Fruit fly (Drosophila melanogaster): ENCODE results near the gene CG34452.

CG34452 gene

dm6 chr3L:15713932-15714492 is 26.3 kb upstream of the CG34452 start (continued):
- peak; percentile 65 for TF ChIP-seq CG10543 (GFP tag; optimal IDR thresholded peaks at IDR 0.05)
- no peak for TF ChIP-seq wdn (GFP tag; IDR thresholded peaks at IDR 0.05)
- TF ChIP-seq slp2 (GFP tag; optimal IDR thresholded peaks at IDR 0.05) = peak; percentile 28
- peak; percentile 21 for TF ChIP-seq fd96Cb (tag; optimal IDR thresholded peaks at IDR 0.05)
- peak; percentile 65 for TF ChIP-seq wek (GFP tag; optimal IDR thresholded peaks at IDR 0.05)
- peak; percentile 11 for TF ChIP-seq gcm (GFP tag; optimal IDR thresholded peaks at IDR 0.05)
- TF ChIP-seq CG15073 (GFP tag; optimal IDR thresholded peaks at IDR 0.05) = no peak
- no peak for TF ChIP-seq dati (GFP tag; IDR thresholded peaks at IDR 0.05)
- TF ChIP-seq CG10274 (GFP tag; optimal IDR thresholded peaks at IDR 0.05) = no peak
- no peak for TF ChIP-seq CG31388 (GFP tag; optimal IDR thresholded peaks at IDR 0.05)
- peak; percentile 36 for TF ChIP-seq CG1647 (GFP tag; optimal IDR thresholded peaks at IDR 0.05)
- TF ChIP-seq tll (GFP tag; optimal IDR thresholded peaks at IDR 0.05) = peak in 1 of 2 experiments; percentile 64
- TF ChIP-seq ERR (GFP tag; optimal IDR thresholded peaks at IDR 0.05) = no peak
- peak; percentile 74 for TF ChIP-seq CG1233 (GFP tag; optimal IDR thresholded peaks at IDR 0.05)
- peak; percentile 8 for TF ChIP-seq grau (tag; optimal IDR thresholded peaks at IDR 0.05)
- peak; percentile 54 for TF ChIP-seq CG8089 (GFP tag; optimal IDR thresholded peaks at IDR 0.05)
- TF ChIP-seq CG9609 (GFP tag; optimal IDR thresholded peaks at IDR 0.05) = peak; percentile 12
- peak; percentile 60 for TF ChIP-seq kay (GFP tag; optimal IDR thresholded peaks at IDR 0.05)
- no peak for TF ChIP-seq sna (GFP tag; IDR thresholded peaks at IDR 0.05; ENCODE audit: partially characterized antibody)
- TF ChIP-seq Nf-YB (GFP tag; optimal IDR thresholded peaks at IDR 0.05) = peak; percentile 14
- TF ChIP-seq Hmr (GFP tag; optimal IDR thresholded peaks at IDR 0.05) = peak; percentile 75
- TF ChIP-seq sr (GFP tag; IDR thresholded peaks at IDR 0.05) = 0 out of 3 replicates have a peak, but pooled peaks have one; percentile 32
- peak; percentile 66; the same call in 1 of the 2 replicates for TF ChIP-seq sob (GFP tag; IDR thresholded peaks at IDR 0.05)
- no peak for TF ChIP-seq croc (GFP tag; conservative IDR thresholded peaks at IDR 0.05)
- TF ChIP-seq CG6254 (GFP tag; optimal IDR thresholded peaks at IDR 0.05) = peak; percentile 31
- TF ChIP-seq CG5245 (GFP tag; optimal IDR thresholded peaks at IDR 0.05) = no peak
- TF ChIP-seq cwo (GFP tag; optimal IDR thresholded peaks at IDR 0.05) = peak; percentile 28
- peak; percentile 36; the same call in 1 of the 2 replicates for TF ChIP-seq E2f2 (GFP tag; IDR thresholded peaks at IDR 0.05)
- TF ChIP-seq CG11398 (GFP tag; optimal IDR thresholded peaks at IDR 0.05) = peak; percentile 78
- TF ChIP-seq CG16815 (GFP tag; optimal IDR thresholded peaks at IDR 0.05) = no peak
- peak; percentile 42 to 48 for TF ChIP-seq chif (GFP tag; optimal IDR thresholded peaks at IDR 0.05)
- TF ChIP-seq CG34422 (GFP tag; IDR thresholded peaks at IDR 0.05) = no peak
- peak; percentile 65 for TF ChIP-seq CG16863 (GFP tag; optimal IDR thresholded peaks at IDR 0.05)
- TF ChIP-seq Rx (GFP tag; IDR thresholded peaks at IDR 0.05) = no peak
- peak; percentile 63 for TF ChIP-seq Atf6 (GFP tag; IDR thresholded peaks at IDR 0.05)
- TF ChIP-seq CG4424 (GFP tag; optimal IDR thresholded peaks at IDR 0.05) = no peak
- TF ChIP-seq CG14710 (tag; optimal IDR thresholded peaks at IDR 0.05) = peak; percentile 38
- peak; percentile 20 for TF ChIP-seq CG6683 (GFP tag; optimal IDR thresholded peaks at IDR 0.05)
- TF ChIP-seq Bteb2 (GFP tag; optimal IDR thresholded peaks at IDR 0.05) = peak; percentile 21
- peak; percentile 43 for TF ChIP-seq CG8944 (GFP tag; optimal IDR thresholded peaks at IDR 0.05)
- TF ChIP-seq phol (tag; optimal IDR thresholded peaks at IDR 0.05) = no peak
- peak; percentile 74 for TF ChIP-seq bab2 (GFP tag; optimal IDR thresholded peaks at IDR 0.05)
- no peak for TF ChIP-seq CG10979 (tag; optimal IDR thresholded peaks at IDR 0.05)
- TF ChIP-seq CG13775 (GFP tag; optimal IDR thresholded peaks at IDR 0.05) = peak; percentile 41
- peak; percentile 66 for TF ChIP-seq NC2β (GFP tag; optimal IDR thresholded peaks at IDR 0.05)
- peak; percentile 59 for TF ChIP-seq trh (GFP tag; optimal IDR thresholded peaks at IDR 0.05)
- TF ChIP-seq CG6689 (GFP tag; IDR thresholded peaks at IDR 0.05) = no peak
- TF ChIP-seq CG13123 (GFP tag; optimal IDR thresholded peaks at IDR 0.05) = peak; percentile 74
- TF ChIP-seq Kr (GFP tag; optimal IDR thresholded peaks at IDR 0.05) = no peak
- TF ChIP-seq Atf-2 (GFP tag; optimal IDR thresholded peaks at IDR 0.05) = peak; percentile 46
